Fruit fly (Drosophila melanogaster) whole organism, embryonic: ENCODE results near the gene beag.

Source experiments
- Abd-B ChIP-seq: fragments of 200-800 bp; sonication (Bioruptor generic); optimal IDR thresholded peaks from 2 replicates; lab custom pipeline; 2018; ENCODE audit warnings: missing biosample characterization, mild to moderate bottlenecking, missing genetic modification characterization, moderate library complexity
- Asciz ChIP-seq: fragments of 200-800 bp; sonication (Bioruptor generic); optimal IDR thresholded peaks from 2 replicates; lab custom pipeline; 2017; ENCODE audit warnings: missing biosample characterization, mild to moderate bottlenecking, missing genetic modification characterization, missing genetic modification reagents
- CG1024 ChIP-seq: fragments of 200-800 bp; sonication (Bioruptor generic); IDR thresholded peaks from 2 replicates; pipeline ENCODE4 v1.3.6; 2022; ENCODE audit warnings: missing biosample characterization, missing genetic modification characterization
- CG10267 ChIP-seq: fragments of 200-800 bp; sonication (Bioruptor generic); optimal IDR thresholded peaks from 2 replicates; lab custom pipeline; 2018; ENCODE audit warnings: missing biosample characterization, mild to moderate bottlenecking, missing genetic modification characterization, moderate library complexity
- CG11456 ChIP-seq: fragments of 200-800 bp; sonication (Bioruptor generic); IDR thresholded peaks from 3 replicates; pipeline ENCODE4 v1.3.6; 2022; ENCODE audit warnings: missing biosample characterization, missing genetic modification characterization
- CG12236 ChIP-seq: fragments of 200-800 bp; sonication (Bioruptor generic); optimal IDR thresholded peaks from 2 replicates; lab custom pipeline; 2016; ENCODE audit warnings: missing biosample characterization, missing genetic modification characterization
- CG12659 ChIP-seq: fragments of 200-800 bp; sonication (Bioruptor generic); optimal IDR thresholded peaks from 3 replicates; lab custom pipeline; 2017; ENCODE audit warnings: mild to moderate bottlenecking, missing biosample characterization, missing genetic modification reagents, missing genetic modification characterization
- CG12744 ChIP-seq: fragments of 200-800 bp; sonication (Bioruptor generic); optimal IDR thresholded peaks from 2 replicates; lab custom pipeline; 2016; ENCODE audit warnings: missing biosample characterization, missing genetic modification characterization
- CG13424 ChIP-seq: fragments of 200-800 bp; sonication (Bioruptor generic); optimal IDR thresholded peaks from 2 replicates; lab custom pipeline; 2019; ENCODE audit warnings: missing biosample characterization, mild to moderate bottlenecking, missing genetic modification characterization, moderate library complexity
- CG14667 ChIP-seq: fragments of 200-800 bp; sonication (Bioruptor generic); IDR thresholded peaks from 2 replicates; pipeline ENCODE4 v1.3.6; 2022; ENCODE audit warnings: missing biosample characterization, missing genetic modification characterization
- CG14965 ChIP-seq: fragments of 200-800 bp; sonication (Bioruptor generic); optimal IDR thresholded peaks from 2 replicates; lab custom pipeline; 2016; ENCODE audit warnings: missing biosample characterization, missing genetic modification characterization, borderline replicate concordance
- CG15073 ChIP-seq: fragments of 200-800 bp; sonication (Bioruptor generic); optimal IDR thresholded peaks from 2 replicates; lab custom pipeline; 2016; ENCODE audit warnings: missing biosample characterization, missing genetic modification characterization
- CG16863 ChIP-seq: fragments of 200-800 bp; sonication (Bioruptor generic); optimal IDR thresholded peaks from 3 replicates; lab custom pipeline; 2016; ENCODE audit warnings: missing biosample characterization, missing genetic modification characterization
- CG17912 ChIP-seq: fragments of 200-800 bp; sonication (Bioruptor generic); optimal IDR thresholded peaks from 2 replicates; lab custom pipeline; 2018; ENCODE audit warnings: missing biosample characterization, mild to moderate bottlenecking, missing genetic modification characterization
- CG18764 ChIP-seq: fragments of 200-800 bp; sonication (Bioruptor generic); optimal IDR thresholded peaks from 3 replicates; lab custom pipeline; 2016; ENCODE audit warnings: missing biosample characterization, missing genetic modification characterization
- CG30020 ChIP-seq: fragments of 200-800 bp; optimal IDR thresholded peaks from 2 replicates; lab custom pipeline; 2019; ENCODE audit warnings: missing biosample characterization, mild to moderate bottlenecking, missing genetic modification characterization, moderate library complexity
- CG4730 ChIP-seq: fragments of 200-800 bp; sonication (Bioruptor generic); IDR thresholded peaks from 2 replicates; pipeline ENCODE4 v1.3.6; 2022; ENCODE audit warnings: missing biosample characterization, missing genetic modification characterization
- CG7271 ChIP-seq: fragments of 200-800 bp; sonication (Bioruptor generic); optimal IDR thresholded peaks from 2 replicates; lab custom pipeline; 2018; ENCODE audit warnings: missing biosample characterization, mild to moderate bottlenecking, missing genetic modification characterization, moderate library complexity
- CG7745 ChIP-seq: fragments of 200-800 bp; sonication (Bioruptor generic); optimal IDR thresholded peaks from 2 replicates; lab custom pipeline; 2018; ENCODE audit warnings: missing biosample characterization, mild to moderate bottlenecking, missing genetic modification characterization, moderate library complexity
- CG8478 ChIP-seq: fragments of >200 bp; optimal IDR thresholded peaks from 2 replicates; lab custom pipeline; 2018
- CG9437 ChIP-seq: fragments of 200-800 bp; sonication (Bioruptor generic); optimal IDR thresholded peaks from 2 replicates; lab custom pipeline; 2018; ENCODE audit warnings: missing biosample characterization, mild to moderate bottlenecking, missing genetic modification characterization
- CG9932 ChIP-seq: fragments of 200-800 bp; sonication (Bioruptor generic); IDR thresholded peaks from 2 replicates; pipeline ENCODE4 v1.3.6; 2022; ENCODE audit warnings: missing biosample characterization, missing genetic modification characterization
- Chrac-16 ChIP-seq: fragments of 200-800 bp; sonication (Bioruptor generic); optimal IDR thresholded peaks from 3 replicates; lab custom pipeline; 2016; ENCODE audit warnings: missing biosample characterization, missing genetic modification characterization
- D19A ChIP-seq: fragments of 200-800 bp; optimal IDR thresholded peaks from 3 replicates; lab custom pipeline; 2019; ENCODE audit warnings: missing biosample characterization, mild to moderate bottlenecking, missing genetic modification characterization, moderate library complexity
- Doc3 ChIP-seq: fragments of 200-800 bp; sonication (Bioruptor generic); IDR thresholded peaks from 3 replicates; pipeline ENCODE4 v1.3.6; 2022; ENCODE audit warnings: missing biosample characterization, missing genetic modification characterization; ENCODE audit not compliant: partially characterized antibody
- Hand ChIP-seq: fragments of 200-800 bp; sonication (Bioruptor generic); optimal IDR thresholded peaks from 2 replicates; lab custom pipeline; 2017; ENCODE audit warnings: mild to moderate bottlenecking, missing biosample characterization, missing genetic modification reagents, missing genetic modification characterization
- Hey ChIP-seq: fragments of 200-800 bp; sonication (Bioruptor generic); optimal IDR thresholded peaks from 3 replicates; lab custom pipeline; 2018; ENCODE audit warnings: missing biosample characterization, mild to moderate bottlenecking, missing genetic modification characterization
- Hr3 ChIP-seq: fragments of 200-800 bp; sonication (Bioruptor generic); optimal IDR thresholded peaks from 3 replicates; lab custom pipeline; 2016; ENCODE audit warnings: missing biosample characterization, missing genetic modification characterization
- Kr ChIP-seq: fragments of 200-800 bp; sonication (Bioruptor generic); optimal IDR thresholded peaks from 2 replicates; lab custom pipeline; 2017; ENCODE audit warnings: missing biosample characterization, mild to moderate bottlenecking, missing genetic modification characterization
- Lpt ChIP-seq: fragments of >200 bp; optimal IDR thresholded peaks from 2 replicates; lab custom pipeline; 2018; ENCODE audit warnings: missing biosample characterization, missing genetic modification characterization
- Neu2 ChIP-seq: fragments of 200-800 bp; sonication (Bioruptor generic); optimal IDR thresholded peaks from 3 replicates; lab custom pipeline; 2016; ENCODE audit warnings: missing biosample characterization, missing genetic modification characterization, borderline replicate concordance
- Oli ChIP-seq: fragments of 200-800 bp; sonication (Bioruptor generic); optimal IDR thresholded peaks from 2 replicates; lab custom pipeline; 2018; ENCODE audit warnings: missing biosample characterization, mild to moderate bottlenecking, missing genetic modification characterization, moderate library complexity
- bigmax ChIP-seq: fragments of 200-800 bp; sonication (Bioruptor generic); optimal IDR thresholded peaks from 2 replicates; lab custom pipeline; 2018; ENCODE audit warnings: missing biosample characterization, mild to moderate bottlenecking, missing genetic modification characterization
- bsh ChIP-seq, 2 experiments: fragments of 200-800 bp; sonication (Bioruptor generic); optimal IDR thresholded peaks; 2 replicates each; lab custom pipeline; 2017 to 2018; ENCODE audit warnings: mild to moderate bottlenecking in 2 of 2, missing biosample characterization in 2 of 2, missing genetic modification characterization in 2 of 2, moderate library complexity in 1 of 2
- cg ChIP-seq: fragments of 200-800 bp; sonication (Bioruptor generic); optimal IDR thresholded peaks from 3 replicates; lab custom pipeline; 2019; ENCODE audit warnings: missing biosample characterization, mild to moderate bottlenecking, missing genetic modification characterization, moderate library complexity
- chm ChIP-seq: fragments of 200-800 bp; sonication (Bioruptor generic); IDR thresholded peaks from 2 replicates; pipeline ENCODE4 v1.3.6; 2022; ENCODE audit warnings: missing biosample characterization, missing genetic modification characterization
- da ChIP-seq: fragments of 200-800 bp; sonication (Bioruptor generic); optimal IDR thresholded peaks from 2 replicates; lab custom pipeline; 2016; ENCODE audit warnings: missing biosample characterization, missing genetic modification characterization
- danr ChIP-seq: fragments of 200-800 bp; sonication (Bioruptor generic); IDR thresholded peaks from 2 replicates; pipeline ENCODE4 v1.3.6; 2022; ENCODE audit warnings: missing biosample characterization, missing genetic modification characterization
- emc ChIP-seq: fragments of 200-800 bp; sonication (Bioruptor generic); optimal IDR thresholded peaks from 2 replicates; lab custom pipeline; 2016; ENCODE audit warnings: missing biosample characterization, missing genetic modification characterization
- eve ChIP-seq, 2 experiments: fragments of >200 bp; optimal IDR thresholded peaks; 2 replicates each; lab custom pipeline; 2017; ENCODE audit warnings: missing biosample characterization in 2 of 2, missing genetic modification characterization in 2 of 2
- gt ChIP-seq: fragments of 200-800 bp; sonication (Bioruptor generic); IDR thresholded peaks from 2 replicates; pipeline ENCODE4 v1.3.6; 2022; ENCODE audit warnings: missing biosample characterization, missing genetic modification characterization
- hb ChIP-seq: fragments of 200-800 bp; sonication (Bioruptor generic); IDR thresholded peaks from 3 replicates; pipeline ENCODE4 v1.3.6; 2022; ENCODE audit warnings: missing biosample characterization, missing genetic modification characterization; ENCODE audit not compliant: partially characterized antibody
- hth ChIP-seq: fragments of >200 bp; optimal IDR thresholded peaks from 2 replicates; lab custom pipeline; 2017; ENCODE audit warnings: inconsistent platforms
- maf-S ChIP-seq: fragments of 200-800 bp; sonication (Bioruptor generic); optimal IDR thresholded peaks from 2 replicates; lab custom pipeline; 2016; ENCODE audit warnings: missing biosample characterization, missing genetic modification characterization
- oc ChIP-seq: fragments of 200-800 bp; sonication (Bioruptor generic); optimal IDR thresholded peaks from 2 replicates; lab custom pipeline; 2018; ENCODE audit warnings: missing biosample characterization, mild to moderate bottlenecking, missing genetic modification characterization, moderate library complexity
- salm ChIP-seq: fragments of 200-800 bp; sonication (Bioruptor generic); optimal IDR thresholded peaks from 2 replicates; lab custom pipeline; 2018; ENCODE audit warnings: missing biosample characterization, mild to moderate bottlenecking, missing genetic modification characterization
- slp2 ChIP-seq: fragments of 200-800 bp; sonication (Bioruptor generic); optimal IDR thresholded peaks from 2 replicates; lab custom pipeline; 2016; ENCODE audit warnings: missing biosample characterization, missing genetic modification characterization
- tap ChIP-seq: fragments of 200-800 bp; optimal IDR thresholded peaks from 3 replicates; lab custom pipeline; 2019; ENCODE audit warnings: missing biosample characterization, mild to moderate bottlenecking, missing genetic modification characterization, moderate library complexity
- tna ChIP-seq: fragments of 200-800 bp; sonication (Bioruptor generic); IDR thresholded peaks from 2 replicates; pipeline ENCODE4 v1.3.6; 2022; ENCODE audit warnings: missing biosample characterization, missing genetic modification characterization; ENCODE audit not compliant: partially characterized antibody
- ttk ChIP-seq: fragments of 200-800 bp; sonication (Bioruptor generic); IDR thresholded peaks from 2 replicates; pipeline ENCODE4 v2.1.2; 2022; ENCODE audit warnings: missing biosample characterization, missing genetic modification characterization
- wek ChIP-seq: fragments of 200-800 bp; sonication (Bioruptor generic); optimal IDR thresholded peaks from 3 replicates; lab custom pipeline; 2018; ENCODE audit warnings: missing biosample characterization, mild to moderate bottlenecking, missing genetic modification characterization, moderate library complexity
- z ChIP-seq: fragments of 200-800 bp; sonication (Bioruptor generic); IDR thresholded peaks from 3 replicates; pipeline ENCODE4 v1.3.6; 2022; ENCODE audit warnings: missing biosample characterization, missing genetic modification characterization

The beag gene

dm6 chr3R:9038652-9039051 is 26.2 kb downstream of the beag start, which contains the start of gene hyx (continued):
- no peak for TF ChIP-seq slp2 (GFP tag; lab: Kevin White, UChicago)
- no peak for TF ChIP-seq danr (GFP tag; lab: Robert Waterston, UW)
- no peak for TF ChIP-seq bigmax (GFP tag; lab: Kevin White, UChicago)
- TF ChIP-seq Oli (tag; lab: Kevin White, UChicago): no peak
- TF ChIP-seq wek (GFP tag; lab: Kevin White, UChicago): peak; percentile 52
- no peak for TF ChIP-seq CG7745 (tag; lab: Kevin White, UChicago)
- no peak for TF ChIP-seq eve (GFP tag; optimal IDR thresholded peaks at IDR 0.05; lab: Kevin White, UChicago)
- peak; percentile 33; the same call in 1 of the 3 replicates for TF ChIP-seq hb (GFP tag; lab: Robert Waterston, UW)
- peak; percentile 44 for TF ChIP-seq oc (tag; lab: Kevin White, UChicago)
- TF ChIP-seq Asciz (GFP tag; lab: Kevin White, UChicago): no peak
- TF ChIP-seq CG4730 (GFP tag; lab: Robert Waterston, UW): no peak
- TF ChIP-seq CG14965: no peak
- no peak for TF ChIP-seq CG12236 (GFP tag; lab: Kevin White, UChicago)
- no peak for TF ChIP-seq Abd-B (GFP tag; lab: Kevin White, UChicago)
- TF ChIP-seq CG1024 (GFP tag; lab: Robert Waterston, UW): no peak
- TF ChIP-seq CG9437 (GFP tag; lab: Kevin White, UChicago): no peak
- TF ChIP-seq Hr3: no peak
- TF ChIP-seq CG10267: peak; percentile 53
- TF ChIP-seq z: no peak
- TF ChIP-seq CG30020: no peak
- peak; percentile 56; the same call in 1 of the 2 replicates for TF ChIP-seq tna
- TF ChIP-seq hth (lab: Kevin White, UChicago): no peak
- peak; percentile 81 for TF ChIP-seq cg (GFP tag; lab: Kevin White, UChicago)
- no peak for TF ChIP-seq gt (GFP tag; lab: Robert Waterston, UW)
- no peak for TF ChIP-seq salm
- TF ChIP-seq CG17912 (GFP tag; lab: Kevin White, UChicago): no peak
- TF ChIP-seq CG11456 (GFP tag; lab: Robert Waterston, UW): peak; percentile 40; the same call in 2 of the 3 replicates
- peak; percentile 29; the same call in 1 of the 2 replicates for TF ChIP-seq ttk (GFP tag; lab: Robert Waterston, UW)
- TF ChIP-seq Lpt (GFP tag; lab: Kevin White, UChicago): no peak
- no peak for TF ChIP-seq CG18764
- peak; percentile 52 for TF ChIP-seq CG13424 (tag; lab: Kevin White, UChicago)
- no peak for TF ChIP-seq da (GFP tag; lab: Kevin White, UChicago)
- TF ChIP-seq Kr: no peak
- TF ChIP-seq maf-S (GFP tag; lab: Kevin White, UChicago): peak; percentile 27
- peak; percentile 23 for TF ChIP-seq CG12659 (GFP tag; lab: Kevin White, UChicago)
- TF ChIP-seq CG15073 (GFP tag; lab: Kevin White, UChicago): no peak
- peak; percentile 9 for TF ChIP-seq CG16863 (GFP tag; lab: Kevin White, UChicago)
- TF ChIP-seq emc (GFP tag; lab: Kevin White, UChicago): no peak
- TF ChIP-seq CG7271: no peak
- no peak for TF ChIP-seq Neu2
- peak; percentile 88 for TF ChIP-seq Doc3 (GFP tag; lab: Robert Waterston, UW)
- no peak for TF ChIP-seq CG12744 (GFP tag; lab: Kevin White, UChicago)
- TF ChIP-seq Chrac-16 (GFP tag; lab: Kevin White, UChicago): peak; percentile 39
- peak; percentile 30 for TF ChIP-seq tap (tag; lab: Kevin White, UChicago)
- TF ChIP-seq CG9932 (GFP tag; lab: Robert Waterston, UW): peak; percentile 69
- TF ChIP-seq chm (GFP tag; lab: Robert Waterston, UW): 0 out of 2 replicates have a peak, but pooled peaks have one; percentile 18
- TF ChIP-seq bsh (GFP tag; optimal IDR thresholded peaks at IDR 0.05; lab: Kevin White, UChicago): peak in 1 of 2 experiments; percentile 34
- no peak for TF ChIP-seq CG14667 (GFP tag; lab: Robert Waterston, UW)
- TF ChIP-seq Hand: no peak
- peak; percentile 4 for TF ChIP-seq D19A (tag; lab: Kevin White, UChicago)
- TF ChIP-seq Hey (tag; lab: Kevin White, UChicago): no peak
- no peak for TF ChIP-seq CG8478 (lab: Kevin White, UChicago)
